Fruit fly (Drosophila melanogaster) S2 (cell line): ENCODE data around the gene Flo2.

ENCODE experiments used
- CG8478 ChIP-seq: fragments of >200 bp; optimal IDR thresholded peaks from 2 replicates; lab custom pipeline; 2018
- CTCF ChIP-seq, 2 experiments: fragments of >200 bp; optimal IDR thresholded peaks; 2 replicates each; lab custom pipeline; 2018

Gene Flo2

DNA sequence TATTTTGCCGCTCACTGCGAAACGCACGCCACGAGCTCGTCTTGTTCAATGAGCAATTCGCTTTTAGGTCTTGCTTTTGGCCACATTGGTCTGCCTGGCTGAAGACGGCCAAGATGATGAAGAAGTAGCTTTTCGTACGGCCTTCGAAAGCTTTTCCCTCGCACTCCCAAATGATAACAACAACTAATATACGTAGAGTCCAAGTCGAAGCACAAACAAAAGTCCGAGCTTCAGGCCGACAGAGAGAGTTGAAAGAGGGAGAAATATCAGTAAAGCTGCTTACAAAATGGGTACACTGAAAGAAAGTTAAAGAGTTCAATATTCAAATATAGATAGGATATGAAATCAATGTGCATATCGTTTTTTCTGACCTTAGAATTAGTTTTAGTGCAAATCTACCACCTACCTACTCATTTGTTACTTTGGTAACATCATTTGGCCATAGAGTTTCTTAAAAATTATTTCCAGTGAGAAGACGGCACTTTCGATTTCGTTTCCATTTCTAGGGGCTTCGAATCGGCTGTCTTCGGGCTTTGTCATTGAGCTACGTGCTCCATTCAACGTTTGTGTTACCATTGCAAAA, 43.5 kb downstream of the Flo2 start, which contains the start of the genes CG45064 and CG45065:
CG45064 (minus strand) TSS at position 51 of the 583 bp plus-strand sequence.
CG45065 (minus strand) TSS at position 51 of the 583 bp plus-strand sequence.
- TF ChIP-seq CG8478 (no peak), CTCF (optimal IDR thresholded peaks at IDR 0.05; lab: Kevin White, UChicago) (no peak)

DNA sequence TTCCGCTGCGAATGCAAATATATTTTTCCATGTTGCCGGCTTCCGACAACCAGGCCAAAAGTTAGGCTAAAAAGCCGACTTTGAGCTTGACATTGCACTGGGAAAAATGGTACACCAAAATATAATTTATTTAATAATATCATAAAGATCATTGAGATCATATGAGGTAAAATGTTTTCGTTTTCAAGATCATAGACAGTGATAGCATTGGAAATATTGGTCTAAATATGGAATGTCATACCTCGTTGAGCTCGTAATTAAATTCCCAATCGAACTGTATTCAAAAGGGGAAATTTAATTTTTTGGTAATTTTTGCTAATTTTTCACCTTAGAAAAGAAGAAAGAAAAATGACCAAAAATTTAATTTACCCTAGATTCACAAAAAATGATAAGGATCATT, 44.8 kb downstream of the Flo2 start:
- TF ChIP-seq CTCF (optimal IDR thresholded peaks at IDR 0.05; lab: Kevin White, UChicago) (no peak), CG8478 (no peak)

DNA sequence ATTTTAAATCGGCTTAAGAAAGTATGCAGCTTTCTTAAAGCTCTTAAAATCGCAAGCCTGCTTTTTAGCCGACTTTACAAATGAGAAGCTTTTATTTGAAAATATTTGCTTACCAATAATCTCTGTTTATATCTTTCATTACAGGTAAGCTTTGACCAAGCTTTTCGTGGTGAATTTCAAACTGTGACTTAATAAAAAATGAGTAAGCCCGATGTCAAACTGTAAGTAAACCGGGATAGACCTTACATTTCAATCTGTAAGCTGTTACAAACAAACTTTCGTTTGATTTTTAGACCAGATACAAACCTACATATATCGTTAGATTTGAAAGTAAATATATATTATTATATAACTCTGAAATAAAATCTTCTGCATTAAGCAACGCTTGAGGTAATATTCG, 46.4 kb downstream of the Flo2 start:
- TF ChIP-seq CTCF (optimal IDR thresholded peaks at IDR 0.05; lab: Kevin White, UChicago) (no peak), CG8478 (no peak)

DNA sequence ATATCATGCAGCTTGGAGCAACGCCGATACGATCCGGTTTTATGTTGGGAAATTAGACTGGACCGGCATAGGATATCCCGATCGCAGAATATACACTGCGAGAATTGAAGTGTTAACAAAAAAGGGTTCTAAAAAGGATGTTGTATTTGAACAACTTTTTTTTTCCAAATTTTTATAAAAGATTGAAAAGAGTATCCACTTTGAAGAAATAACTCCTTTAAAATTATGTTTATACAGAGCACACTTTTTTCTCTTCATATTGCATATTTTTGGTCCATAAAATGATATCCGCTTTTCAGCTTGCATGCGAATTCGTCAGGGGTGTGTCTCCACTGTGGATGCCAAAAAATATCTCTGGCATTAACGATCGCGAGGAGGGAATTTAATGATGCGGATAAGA, 53.1 kb downstream of the Flo2 start:
- TF ChIP-seq CTCF (optimal IDR thresholded peaks at IDR 0.05; lab: Kevin White, UChicago) (no peak), CG8478 (no peak)

DNA sequence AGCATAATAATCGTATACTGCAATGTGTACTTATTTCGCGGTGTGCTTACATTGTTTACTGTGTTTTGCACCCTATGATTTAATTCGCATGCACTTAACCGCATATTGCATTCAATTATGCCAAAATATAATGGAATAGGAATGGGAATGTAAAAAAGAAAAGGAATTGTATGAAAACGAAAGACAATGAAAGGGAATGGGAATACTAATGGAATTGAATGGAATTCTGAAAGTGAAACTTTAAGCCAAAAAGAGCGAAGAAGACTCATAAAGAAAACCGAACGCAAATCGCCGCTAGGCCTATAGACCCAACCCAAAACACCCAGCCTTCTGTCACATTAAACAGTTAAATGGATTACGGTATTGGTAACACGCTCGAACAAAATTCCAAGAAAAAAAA, 54.7 kb downstream of the Flo2 start:
- no peak for TF ChIP-seq CG8478
- no peak for TF ChIP-seq CTCF (optimal IDR thresholded peaks at IDR 0.05; lab: Kevin White, UChicago)

DNA sequence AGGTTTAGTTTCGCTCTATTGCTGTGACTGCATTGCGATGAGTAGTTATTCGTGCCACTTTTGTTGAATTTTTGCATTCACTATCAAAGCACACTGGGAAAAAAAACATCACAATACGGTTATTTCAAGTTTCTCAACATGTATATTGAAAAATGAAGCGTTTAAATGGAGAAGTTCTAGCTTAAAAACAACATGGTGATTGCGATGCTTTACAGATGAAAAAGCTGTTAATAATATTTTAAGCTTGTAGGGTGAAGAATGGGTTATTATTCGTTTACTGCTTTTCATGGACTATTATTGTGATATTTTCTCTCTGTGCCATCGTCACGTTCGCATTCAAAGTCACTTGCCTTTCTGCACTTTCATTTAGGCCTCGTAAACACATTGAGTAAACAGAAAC, 57.1 kb downstream of the Flo2 start:
- TF ChIP-seq CTCF (optimal IDR thresholded peaks at IDR 0.05; lab: Kevin White, UChicago) (no peak), CG8478 (no peak)

DNA sequence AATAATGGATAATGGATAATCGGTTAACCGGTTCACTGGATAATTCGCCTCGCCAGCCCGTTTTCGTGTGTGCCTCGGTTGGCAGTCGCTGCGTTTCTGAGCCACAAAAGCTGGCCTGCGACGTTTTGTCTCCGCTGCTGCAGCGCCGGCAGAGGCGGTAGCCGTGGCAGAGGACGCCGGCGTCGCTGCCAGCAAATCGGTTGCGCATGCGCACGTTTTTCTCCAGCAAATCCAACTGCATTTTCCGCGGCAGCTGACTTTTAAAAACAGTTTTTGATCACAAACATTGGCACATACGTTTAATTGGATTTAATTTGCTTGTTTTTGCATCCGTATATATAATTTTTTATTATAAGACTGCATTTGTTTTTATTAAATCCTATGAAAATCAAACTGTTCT, 57.6 kb downstream of the Flo2 start, which contains the start of gene CG9514:
CG9514 (minus strand) TSS at position 101 of the 400 bp plus-strand sequence.
- TF ChIP-seq CTCF (optimal IDR thresholded peaks at IDR 0.05; lab: Kevin White, UChicago) (no peak), CG8478 (no peak)

DNA sequence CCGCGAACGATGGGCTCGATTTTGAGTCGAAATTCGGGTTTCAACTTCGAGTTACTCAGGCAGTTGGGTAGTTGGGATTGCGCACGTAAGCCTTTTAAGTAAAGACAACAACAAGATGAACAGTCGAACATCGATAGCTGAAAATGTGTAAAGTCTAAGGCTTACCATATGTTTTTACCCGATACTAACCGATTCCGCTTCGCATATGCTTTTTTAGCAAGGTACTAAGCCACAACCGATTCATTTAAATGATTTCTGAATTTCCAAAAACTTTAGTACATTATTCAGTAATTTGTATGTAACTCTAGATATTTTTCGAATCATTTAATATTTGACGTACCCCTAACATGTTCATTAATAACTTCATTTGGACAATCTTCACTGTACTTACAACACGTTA, 58.4 kb downstream of the Flo2 start:
- TF ChIP-seq CG8478 (no peak), CTCF (optimal IDR thresholded peaks at IDR 0.05; lab: Kevin White, UChicago) (no peak)

DNA sequence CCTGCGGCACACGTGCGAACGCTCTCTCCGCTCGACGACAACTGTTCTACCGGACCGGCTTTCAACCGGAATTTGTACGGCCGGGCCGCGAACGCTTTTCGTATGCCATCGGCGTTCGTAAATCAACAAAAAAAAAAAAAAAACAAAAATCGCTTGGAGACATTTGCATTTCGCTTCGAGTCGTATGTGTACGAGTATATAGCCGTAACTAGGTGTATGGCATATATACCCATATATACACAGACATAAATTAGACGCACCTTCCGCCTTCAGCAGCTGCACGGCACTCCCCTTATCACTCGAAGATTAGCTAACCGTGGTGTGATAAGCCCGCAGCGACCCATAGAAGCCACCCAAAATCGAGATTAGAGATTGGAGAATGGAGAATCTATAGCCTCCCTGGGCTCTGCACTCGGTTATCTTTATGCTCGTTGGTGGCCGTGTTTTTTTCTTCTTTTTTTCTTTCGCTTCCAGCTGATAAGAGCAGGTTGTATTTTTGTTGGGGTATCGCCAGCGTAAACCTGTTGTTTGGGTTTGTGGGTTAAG, 66.4 kb downstream of the Flo2 start, which contains the start of gene CG9512:
CG9512 (minus strand) TSS at position 51 of the 546 bp plus-strand sequence.
- no peak for TF ChIP-seq CG8478
- TF ChIP-seq CTCF (optimal IDR thresholded peaks at IDR 0.05; lab: Kevin White, UChicago), result no peak

DNA sequence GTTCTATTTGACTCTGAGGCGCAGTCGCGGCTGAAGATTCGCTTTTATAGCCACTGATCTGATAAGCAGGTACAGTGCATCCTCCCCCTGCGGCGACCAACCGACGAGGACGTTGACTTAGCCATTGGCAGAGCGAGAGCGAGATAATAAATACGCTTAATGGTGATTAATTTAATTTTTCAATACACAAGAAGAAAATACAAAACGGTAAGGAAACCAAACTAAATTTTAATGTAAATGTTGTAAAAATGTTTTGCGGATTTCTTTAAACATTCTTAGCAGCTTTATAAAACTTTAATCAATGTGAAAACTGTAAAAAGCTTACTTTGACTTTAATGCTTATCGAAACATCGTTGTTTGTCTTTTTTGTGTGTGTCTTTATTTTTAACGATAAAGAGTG, 69.9 kb downstream of the Flo2 start:
- no peak for TF ChIP-seq CTCF (optimal IDR thresholded peaks at IDR 0.05; lab: Kevin White, UChicago)
- no peak for TF ChIP-seq CG8478

DNA sequence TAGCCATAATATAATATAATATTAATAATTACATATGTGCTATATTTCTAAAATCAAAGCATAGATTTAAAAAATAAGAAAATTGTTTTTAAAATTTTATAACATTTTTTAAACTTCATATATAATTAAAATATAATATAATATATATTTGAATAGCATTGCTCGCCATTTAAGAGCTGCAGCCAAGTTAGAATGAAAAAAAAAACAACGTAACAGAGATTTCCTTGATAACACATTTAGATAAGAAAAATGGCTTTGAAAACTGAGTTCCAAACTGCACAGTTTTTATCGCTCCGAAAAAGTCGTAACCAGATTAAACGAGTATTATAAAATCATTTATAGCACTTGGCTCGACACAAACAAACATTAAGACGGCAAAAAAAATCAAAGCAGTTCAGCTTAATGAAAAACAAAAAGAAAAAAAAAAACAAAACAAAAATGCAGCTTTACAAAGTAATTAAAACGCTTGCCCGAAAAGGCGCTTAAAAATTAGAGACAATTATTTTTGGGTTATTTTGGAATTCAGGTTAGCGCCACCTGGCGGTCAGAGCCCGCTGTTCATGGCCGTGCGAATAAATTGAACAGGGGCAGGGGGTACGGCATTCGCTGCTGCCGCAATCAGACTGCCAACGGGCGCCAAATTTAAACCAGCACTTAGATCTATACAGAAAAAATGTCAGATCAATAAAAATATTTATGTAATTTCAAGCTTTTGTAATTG, 70.6 kb downstream of the Flo2 start, which contains the start of gene fiz:
fiz (minus strand) TSS at position 51 of the 721 bp plus-strand sequence.
- TF ChIP-seq CG8478 (no peak), CTCF (optimal IDR thresholded peaks at IDR 0.05; lab: Kevin White, UChicago) (peak; percentile 69 to 83)

DNA sequence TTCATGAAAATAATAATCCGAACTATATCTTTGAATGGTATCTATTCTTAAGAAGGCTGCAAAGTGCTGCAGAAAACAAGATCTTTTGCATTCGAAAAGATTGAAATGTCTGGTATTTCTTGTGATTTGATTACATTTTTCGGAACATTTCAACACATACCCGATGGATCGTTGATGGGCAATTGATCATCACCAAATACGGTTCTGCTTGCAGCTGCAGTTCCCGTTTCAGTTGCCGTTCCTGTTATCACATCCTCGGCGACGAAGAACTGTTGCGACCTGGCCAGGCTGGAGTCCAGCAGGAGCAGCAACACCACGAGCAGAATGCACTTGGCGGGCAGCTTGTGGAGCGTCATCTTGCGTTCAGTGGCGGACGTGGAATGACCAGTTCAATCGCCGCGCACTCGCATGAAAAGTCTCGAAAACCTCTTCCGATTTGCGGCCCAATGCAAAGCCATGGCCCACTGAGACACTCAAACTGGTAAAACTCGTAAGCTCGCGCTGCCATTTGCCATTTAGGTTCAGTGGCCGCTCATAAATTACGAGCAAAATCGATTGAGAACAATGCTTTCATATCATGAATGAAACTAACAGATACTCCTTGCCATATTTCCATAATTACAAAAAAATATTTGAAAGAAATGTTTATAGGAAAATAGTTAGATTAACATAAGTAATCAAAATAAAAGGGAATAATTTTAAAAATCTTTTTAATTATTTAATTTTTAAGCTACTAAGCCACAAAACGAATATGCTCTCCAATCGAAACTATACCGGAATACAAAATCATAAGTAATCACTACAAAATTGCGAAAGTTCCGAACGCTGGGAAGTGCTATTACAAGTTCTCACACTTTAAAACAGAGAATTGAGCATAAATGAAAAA, 71.5 kb downstream of the Flo2 start, which contains the start of gene CG14406:
CG14406 (minus strand) TSS at position 382 of the 886 bp plus-strand sequence.
- TF ChIP-seq CTCF (optimal IDR thresholded peaks at IDR 0.05; lab: Kevin White, UChicago) (peak; percentile 70 to 72), CG8478 (no peak)

DNA sequence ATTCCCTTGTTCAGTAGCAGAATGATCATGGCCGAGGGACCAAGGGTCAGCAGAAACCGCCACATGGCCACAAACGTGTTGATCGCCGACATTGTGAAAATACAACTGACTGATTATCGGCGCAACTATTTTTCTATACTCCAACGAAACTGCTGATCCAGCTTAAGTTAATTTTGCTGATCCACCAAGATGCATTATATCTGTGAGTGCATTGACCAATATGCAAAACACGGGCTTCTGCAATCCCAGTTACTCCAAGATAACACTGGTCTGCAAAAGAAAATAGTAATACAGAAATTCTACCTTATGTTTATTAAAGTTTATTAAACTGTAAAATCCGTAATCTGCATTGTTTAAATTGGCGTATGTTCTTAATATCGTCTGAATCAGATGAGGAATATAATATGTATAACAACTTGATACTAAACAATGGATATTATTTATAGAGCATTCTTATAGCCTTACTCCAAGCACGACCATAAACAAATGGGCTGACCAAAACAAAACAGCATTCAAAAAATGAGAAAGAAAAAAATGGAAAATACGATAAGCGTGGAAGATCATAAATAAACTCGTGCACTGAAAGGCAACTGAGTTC, 74.6 kb downstream of the Flo2 start, which contains the start of gene CG12398:
CG12398 (minus strand) TSS at position 107 of the 598 bp plus-strand sequence.
- TF ChIP-seq CTCF (optimal IDR thresholded peaks at IDR 0.05; lab: Kevin White, UChicago) (no peak), CG8478 (no peak)

DNA sequence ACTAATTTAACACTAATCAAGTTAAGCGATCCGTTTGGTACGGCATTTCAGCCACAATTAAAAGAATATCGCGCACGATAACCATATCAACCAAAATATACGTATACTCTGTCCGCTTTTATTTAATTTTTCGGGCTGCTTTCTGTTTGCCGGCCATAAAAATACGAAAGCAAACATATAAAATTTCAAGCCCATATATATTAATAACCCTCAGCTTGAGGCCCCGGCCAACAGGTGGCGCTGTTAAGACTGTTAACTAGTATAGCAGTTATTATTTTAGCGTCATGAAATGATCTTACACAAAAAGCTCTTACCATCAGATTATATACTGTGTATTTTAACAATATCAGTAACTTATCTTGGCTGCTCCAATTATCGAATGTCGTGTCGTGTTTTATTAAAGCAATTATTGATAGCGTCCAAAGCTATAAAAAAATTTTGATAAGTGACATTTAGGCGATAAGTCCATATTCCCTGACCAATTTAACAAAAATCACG, 79.6 kb downstream of the Flo2 start, which contains the start of gene Eo:
Eo (minus strand) TSS at position 51 of the 498 bp plus-strand sequence.
- TF ChIP-seq CTCF (optimal IDR thresholded peaks at IDR 0.05; lab: Kevin White, UChicago) (peak; percentile 67 to 74), CG8478 (no peak)
